Fruit fly (Drosophila melanogaster) whole organism, embryonic: ENCODE data around the gene Jhbp3.

ENCODE experiments used
- BEAF-32 ChIP-seq: fragments of 200-800 bp; sonication (Bioruptor generic); optimal IDR thresholded peaks from 3 replicates; lab custom pipeline; 2017; ENCODE audit warnings: missing biosample characterization, missing genetic modification characterization, mild to moderate bottlenecking, moderate library complexity, missing genetic modification reagents
- Bgb ChIP-seq: fragments of 200-800 bp; sonication (Bioruptor generic); IDR thresholded peaks from 2 replicates; pipeline ENCODE4 v1.3.6; 2022; ENCODE audit warnings: missing biosample characterization, missing genetic modification characterization; ENCODE audit not compliant: partially characterized antibody
- Blimp-1 ChIP-seq: fragments of 200-800 bp; sonication (Bioruptor generic); optimal IDR thresholded peaks from 3 replicates; lab custom pipeline; 2018; ENCODE audit warnings: missing biosample characterization, missing genetic modification characterization, mild to moderate bottlenecking, moderate library complexity, missing genetic modification reagents
- CG10959 ChIP-seq: fragments of 200-800 bp; sonication (Bioruptor generic); IDR thresholded peaks from 2 replicates; pipeline ENCODE4 v1.3.6; 2022; ENCODE audit warnings: missing biosample characterization, missing genetic modification characterization
- CG11085 ChIP-seq: fragments of 200-800 bp; sonication (Bioruptor generic); IDR thresholded peaks from 2 replicates; pipeline ENCODE4 v1.3.6; 2022; ENCODE audit warnings: missing biosample characterization, missing genetic modification characterization
- CG11723 ChIP-seq: fragments of 200-800 bp; sonication (Bioruptor generic); optimal IDR thresholded peaks from 2 replicates; lab custom pipeline; 2017; ENCODE audit warnings: missing biosample characterization, mild to moderate bottlenecking, missing genetic modification characterization
- CG12219 ChIP-seq: fragments of 200-800 bp; sonication (Bioruptor generic); optimal IDR thresholded peaks from 3 replicates; lab custom pipeline; 2018; ENCODE audit warnings: missing biosample characterization, mild to moderate bottlenecking, missing genetic modification characterization
- CG13424 ChIP-seq: fragments of 200-800 bp; sonication (Bioruptor generic); optimal IDR thresholded peaks from 2 replicates; lab custom pipeline; 2019; ENCODE audit warnings: missing biosample characterization, mild to moderate bottlenecking, missing genetic modification characterization, moderate library complexity
- CG1603 ChIP-seq: fragments of 200-800 bp; sonication (Bioruptor generic); optimal IDR thresholded peaks from 2 replicates; lab custom pipeline; 2019; ENCODE audit warnings: missing biosample characterization, mild to moderate bottlenecking, missing genetic modification characterization, moderate library complexity
- CG17328 ChIP-seq: fragments of 200-800 bp; sonication (Bioruptor generic); IDR thresholded peaks from 2 replicates; pipeline ENCODE4 v1.3.6; 2022; ENCODE audit warnings: missing biosample characterization, missing genetic modification characterization
- CG17385 ChIP-seq: fragments of 200-800 bp; sonication (Bioruptor generic); optimal IDR thresholded peaks from 3 replicates; lab custom pipeline; 2018; ENCODE audit warnings: missing biosample characterization, mild to moderate bottlenecking, missing genetic modification characterization
- CG31224 ChIP-seq: fragments of 200-800 bp; sonication (Bioruptor generic); IDR thresholded peaks from 2 replicates; pipeline ENCODE4 v1.3.6; 2022; ENCODE audit warnings: missing biosample characterization, missing genetic modification characterization
- CG31388 ChIP-seq: fragments of 200-800 bp; sonication (Bioruptor generic); optimal IDR thresholded peaks from 2 replicates; lab custom pipeline; 2016; ENCODE audit warnings: missing biosample characterization, missing genetic modification characterization
- CG32772 ChIP-seq: fragments of 200-800 bp; sonication (Bioruptor generic); IDR thresholded peaks from 2 replicates; pipeline ENCODE4 v1.3.6; 2022; ENCODE audit warnings: missing biosample characterization, missing genetic modification characterization
- CG3995 ChIP-seq: fragments of 200-800 bp; sonication (Bioruptor generic); optimal IDR thresholded peaks from 3 replicates; lab custom pipeline; 2016; ENCODE audit warnings: missing biosample characterization, missing genetic modification characterization
- CG4854 ChIP-seq: fragments of 200-800 bp; sonication (Bioruptor generic); optimal IDR thresholded peaks from 2 replicates; lab custom pipeline; 2016; ENCODE audit warnings: missing biosample characterization, missing genetic modification characterization, inconsistent platforms
- CG6654 ChIP-seq: fragments of 200-800 bp; sonication (Bioruptor generic); optimal IDR thresholded peaks from 2 replicates; lab custom pipeline; 2017; ENCODE audit warnings: missing biosample characterization, mild to moderate bottlenecking, missing genetic modification characterization
- CG7357 ChIP-seq: fragments of 200-800 bp; sonication (Bioruptor generic); IDR thresholded peaks from 3 replicates; pipeline ENCODE4 v1.3.6; 2022; ENCODE audit warnings: missing biosample characterization, missing genetic modification characterization
- CG7372 ChIP-seq: fragments of 200-800 bp; sonication (Bioruptor generic); IDR thresholded peaks from 2 replicates; pipeline ENCODE4 v1.3.6; 2022; ENCODE audit warnings: missing biosample characterization, missing genetic modification characterization
- CG8944 ChIP-seq: fragments of 200-800 bp; sonication (Bioruptor generic); optimal IDR thresholded peaks from 3 replicates; lab custom pipeline; 2016; ENCODE audit warnings: missing biosample characterization, missing genetic modification characterization
- CG9797 ChIP-seq: fragments of 200-800 bp; sonication (Bioruptor generic); optimal IDR thresholded peaks from 3 replicates; lab custom pipeline; 2018; ENCODE audit warnings: missing biosample characterization, mild to moderate bottlenecking, missing genetic modification characterization
- CG9817 ChIP-seq: fragments of 200-800 bp; sonication (Bioruptor generic); optimal IDR thresholded peaks from 2 replicates; lab custom pipeline; 2018; ENCODE audit warnings: missing biosample characterization, mild to moderate bottlenecking, missing genetic modification characterization, moderate library complexity
- CG9932 ChIP-seq: fragments of 200-800 bp; sonication (Bioruptor generic); IDR thresholded peaks from 2 replicates; pipeline ENCODE4 v1.3.6; 2022; ENCODE audit warnings: missing biosample characterization, missing genetic modification characterization
- CTCF ChIP-seq: fragments of 200-800 bp; sonication (Bioruptor generic); optimal IDR thresholded peaks from 2 replicates; lab custom pipeline; 2017; ENCODE audit warnings: missing biosample characterization, mild to moderate bottlenecking, missing genetic modification characterization, moderate library complexity
- D19B ChIP-seq: fragments of 200-800 bp; sonication (Bioruptor generic); optimal IDR thresholded peaks from 2 replicates; lab custom pipeline; 2017; ENCODE audit warnings: missing biosample characterization, mild to moderate bottlenecking, missing genetic modification characterization
- Dip3 ChIP-seq: fragments of 200-800 bp; sonication (Bioruptor generic); optimal IDR thresholded peaks from 3 replicates; lab custom pipeline; 2016; ENCODE audit warnings: missing biosample characterization, missing genetic modification characterization
- Fer2 ChIP-seq: fragments of 200-800 bp; sonication (Bioruptor generic); optimal IDR thresholded peaks from 2 replicates; lab custom pipeline; 2018; ENCODE audit warnings: missing biosample characterization, mild to moderate bottlenecking, missing genetic modification characterization, moderate library complexity
- Gsc ChIP-seq: fragments of 200-800 bp; sonication (Bioruptor generic); IDR thresholded peaks from 2 replicates; pipeline ENCODE4 v1.3.6; 2022; ENCODE audit warnings: missing biosample characterization, missing genetic modification characterization
- Jarid2 ChIP-seq: fragments of 200-800 bp; sonication (Bioruptor generic); optimal IDR thresholded peaks from 3 replicates; lab custom pipeline; 2017; ENCODE audit warnings: mild to moderate bottlenecking, missing biosample characterization, missing genetic modification reagents, missing genetic modification characterization
- Neu2 ChIP-seq: fragments of 200-800 bp; sonication (Bioruptor generic); optimal IDR thresholded peaks from 3 replicates; lab custom pipeline; 2016; ENCODE audit warnings: missing biosample characterization, missing genetic modification characterization, borderline replicate concordance
- Oaz ChIP-seq: fragments of 200-800 bp; sonication (Bioruptor generic); IDR thresholded peaks from 2 replicates; pipeline ENCODE4 v1.3.6; 2022; ENCODE audit warnings: missing biosample characterization, missing genetic modification characterization
- Scr ChIP-seq: fragments of 200-800 bp; sonication (Bioruptor generic); IDR thresholded peaks from 2 replicates; pipeline ENCODE4 v1.3.6; 2022; ENCODE audit warnings: missing biosample characterization, missing genetic modification characterization; ENCODE audit not compliant: partially characterized antibody
- Taf1 ChIP-seq: fragments of 200-800 bp; sonication (Bioruptor generic); IDR thresholded peaks from 2 replicates; pipeline ENCODE4 v1.3.6; 2022; ENCODE audit warnings: missing biosample characterization, missing genetic modification characterization
- abd-A ChIP-seq: fragments of 200-800 bp; sonication (Bioruptor generic); optimal IDR thresholded peaks from 3 replicates; lab custom pipeline; 2019; ENCODE audit warnings: missing biosample characterization, mild to moderate bottlenecking, missing genetic modification characterization, moderate library complexity
- ash1 ChIP-seq: fragments of 200-800 bp; sonication (Bioruptor generic); optimal IDR thresholded peaks from 2 replicates; lab custom pipeline; 2018; ENCODE audit warnings: missing biosample characterization, mild to moderate bottlenecking, missing genetic modification characterization
- bowl ChIP-seq: fragments of 200-800 bp; sonication (Bioruptor generic); IDR thresholded peaks from 2 replicates; pipeline ENCODE4 v1.3.6; 2022; ENCODE audit warnings: missing biosample characterization, missing genetic modification characterization
- cato ChIP-seq: fragments of 200-800 bp; sonication (Bioruptor generic); optimal IDR thresholded peaks from 2 replicates; lab custom pipeline; 2016; ENCODE audit warnings: missing biosample characterization, missing genetic modification characterization, borderline replicate concordance
- corto ChIP-seq: fragments of 200-800 bp; sonication (Bioruptor generic); optimal IDR thresholded peaks from 2 replicates; lab custom pipeline; 2016; ENCODE audit warnings: missing biosample characterization, mild to moderate bottlenecking, missing genetic modification characterization, moderate library complexity
- da ChIP-seq: fragments of 200-800 bp; sonication (Bioruptor generic); optimal IDR thresholded peaks from 2 replicates; lab custom pipeline; 2016; ENCODE audit warnings: missing biosample characterization, missing genetic modification characterization
- disco-r ChIP-seq: fragments of 200-800 bp; sonication (Bioruptor generic); optimal IDR thresholded peaks from 2 replicates; lab custom pipeline; 2016; ENCODE audit warnings: missing biosample characterization, missing genetic modification characterization
- dm ChIP-seq: fragments of 200-800 bp; sonication (Bioruptor generic); optimal IDR thresholded peaks from 3 replicates; lab custom pipeline; 2016; ENCODE audit warnings: missing biosample characterization, missing genetic modification characterization
- esg ChIP-seq: fragments of 200-800 bp; sonication (Bioruptor generic); conservative IDR thresholded peaks from 2 replicates; pipeline ENCODE4 v1.3.6; 2022; ENCODE audit warnings: missing biosample characterization, missing genetic modification characterization
- fd96Cb ChIP-seq: fragments of 200-800 bp; sonication (Bioruptor generic); optimal IDR thresholded peaks from 2 replicates; lab custom pipeline; 2018; ENCODE audit warnings: missing biosample characterization, mild to moderate bottlenecking, missing genetic modification characterization, moderate library complexity
- gcm ChIP-seq: fragments of 200-800 bp; sonication (Bioruptor generic); optimal IDR thresholded peaks from 2 replicates; lab custom pipeline; 2019; ENCODE audit warnings: missing biosample characterization, mild to moderate bottlenecking, missing genetic modification characterization, moderate library complexity
- jing ChIP-seq: fragments of 200-800 bp; sonication (Bioruptor generic); optimal IDR thresholded peaks from 2 replicates; lab custom pipeline; 2018; ENCODE audit warnings: missing biosample characterization, mild to moderate bottlenecking, missing genetic modification characterization
- lov ChIP-seq, 2 experiments: fragments of 200-800 bp in 1 of 2; fragments of >200 bp in 1 of 2; sonication (Bioruptor generic) in 1 of 2; IDR thresholded peaks in 1 of 2; optimal IDR thresholded peaks in 1 of 2; 2 replicates in 1 of 2; 3 replicates in 1 of 2; pipeline versions ENCODE4 v1.3.6 to Lab custom; 2017 to 2022; ENCODE audit warnings: missing biosample characterization in 1 of 2, missing genetic modification characterization in 1 of 2
- luna ChIP-seq: fragments of 200-800 bp; sonication (Bioruptor generic); optimal IDR thresholded peaks from 2 replicates; lab custom pipeline; 2016; ENCODE audit warnings: missing biosample characterization, missing genetic modification characterization
- maf-S ChIP-seq: fragments of 200-800 bp; sonication (Bioruptor generic); optimal IDR thresholded peaks from 2 replicates; lab custom pipeline; 2016; ENCODE audit warnings: missing biosample characterization, missing genetic modification characterization
- tio ChIP-seq: fragments of 200-800 bp; sonication (Bioruptor generic); optimal IDR thresholded peaks from 2 replicates; lab custom pipeline; 2017; ENCODE audit warnings: missing biosample characterization, missing genetic modification characterization, inconsistent platforms
- zf30C ChIP-seq: fragments of 200-800 bp; sonication (Bioruptor generic); optimal IDR thresholded peaks from 3 replicates; lab custom pipeline; 2018; ENCODE audit warnings: missing biosample characterization, mild to moderate bottlenecking, missing genetic modification characterization
- zfh1 ChIP-seq: fragments of 200-800 bp; sonication (Bioruptor generic); IDR thresholded peaks from 3 replicates; pipeline ENCODE4 v1.3.6; 2022; ENCODE audit warnings: missing biosample characterization, missing genetic modification characterization

The Jhbp3 gene

DNA sequence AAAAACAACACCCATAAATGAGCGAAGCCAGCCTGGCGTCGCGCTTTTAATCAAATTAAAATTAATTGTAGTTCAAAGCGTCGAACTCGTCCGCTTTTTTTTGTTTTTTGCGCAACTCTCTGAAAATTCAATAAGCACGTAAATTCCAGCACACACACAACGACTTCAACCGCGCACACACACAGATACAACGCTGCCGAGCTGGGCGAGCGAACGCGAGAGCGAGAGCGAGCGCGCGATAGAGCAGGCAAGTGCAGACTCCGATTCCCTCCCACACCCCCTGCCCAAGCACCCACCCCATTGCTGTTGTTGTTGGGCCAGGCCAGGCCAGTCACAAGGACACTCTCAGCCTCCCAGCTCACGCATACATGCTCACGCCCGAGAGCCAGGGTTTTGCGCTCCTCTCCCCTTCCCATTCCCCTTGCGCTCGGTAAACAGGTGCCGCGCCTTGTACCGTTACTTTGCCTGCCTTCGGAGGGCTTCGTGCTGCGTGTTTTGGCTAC lies 44.2 kb downstream of the Jhbp3 start (continued):
- TF ChIP-seq Neu2 (GFP tag; lab: Kevin White, UChicago) = no peak
- TF ChIP-seq zf30C (GFP tag; lab: Kevin White, UChicago) = no peak
- TF ChIP-seq Gsc (GFP tag; lab: Robert Waterston, UW) = no peak
- no peak for TF ChIP-seq CG31224 (GFP tag; lab: Robert Waterston, UW)
- peak; percentile 69 for TF ChIP-seq ash1 (GFP tag; lab: Kevin White, UChicago)
- TF ChIP-seq abd-A (tag; lab: Kevin White, UChicago) = peak; percentile 17
- TF ChIP-seq CG1603 (tag; lab: Kevin White, UChicago) = no peak
- no peak for TF ChIP-seq dm (GFP tag; lab: Kevin White, UChicago)
- no peak for TF ChIP-seq disco-r (GFP tag; lab: Kevin White, UChicago)
- no peak for TF ChIP-seq Scr (GFP tag; lab: Robert Waterston, UW)
- no peak for TF ChIP-seq cato (GFP tag; lab: Kevin White, UChicago)
- TF ChIP-seq Oaz = no peak
- TF ChIP-seq CG4854 = no peak
- no peak for TF ChIP-seq Blimp-1 (GFP tag; lab: Kevin White, UChicago)
- no peak for TF ChIP-seq Jarid2 (GFP tag; lab: Kevin White, UChicago)
- TF ChIP-seq CG9797 (GFP tag; lab: Kevin White, UChicago) = no peak
- TF ChIP-seq CG17385 (GFP tag; lab: Kevin White, UChicago) = no peak
- no peak for TF ChIP-seq CG7372 (GFP tag; lab: Robert Waterston, UW)
- no peak for TF ChIP-seq lov (optimal IDR thresholded peaks at IDR 0.05; lab: Kevin White, UChicago)
- 0 out of 3 replicates have a peak, but pooled peaks have one; percentile 35 for TF ChIP-seq lov (GFP tag; IDR thresholded peaks at IDR 0.05; lab: Robert Waterston, UW)
- no peak for TF ChIP-seq CG8944
- TF ChIP-seq CG7357 (GFP tag; lab: Robert Waterston, UW) = no peak
- TF ChIP-seq maf-S (GFP tag; lab: Kevin White, UChicago) = no peak
- TF ChIP-seq CG3995 (GFP tag; lab: Kevin White, UChicago) = no peak
- TF ChIP-seq CG9932 (GFP tag; lab: Robert Waterston, UW) = no peak
- TF ChIP-seq CG9817 (tag; lab: Kevin White, UChicago) = no peak
- no peak for TF ChIP-seq tio (GFP tag; lab: Kevin White, UChicago)
- TF ChIP-seq esg (GFP tag; lab: Robert Waterston, UW) = 0 out of 2 replicates have a peak, but pooled peaks have one; percentile 12
- TF ChIP-seq luna (GFP tag; lab: Kevin White, UChicago) = no peak
- TF ChIP-seq gcm = no peak
- no peak for TF ChIP-seq bowl (GFP tag; lab: Robert Waterston, UW)
- no peak for TF ChIP-seq CG6654
- no peak for TF ChIP-seq Dip3 (GFP tag; lab: Kevin White, UChicago)
- TF ChIP-seq D19B = no peak
- no peak for TF ChIP-seq jing (GFP tag; lab: Kevin White, UChicago)
- TF ChIP-seq BEAF-32 (GFP tag; lab: Kevin White, UChicago) = no peak
- TF ChIP-seq CG17328 (GFP tag; lab: Robert Waterston, UW) = no peak
- TF ChIP-seq corto (GFP tag; lab: Kevin White, UChicago) = no peak
- TF ChIP-seq CG11723 (GFP tag; lab: Kevin White, UChicago) = no peak
- TF ChIP-seq CTCF = no peak
- no peak for TF ChIP-seq CG32772
- no peak for TF ChIP-seq CG13424 (tag; lab: Kevin White, UChicago)
- no peak for TF ChIP-seq CG10959 (GFP tag; lab: Robert Waterston, UW)
- TF ChIP-seq da = no peak
- TF ChIP-seq CG12219 (GFP tag; lab: Kevin White, UChicago) = no peak
- TF ChIP-seq CG11085 (GFP tag; lab: Robert Waterston, UW) = no peak
- TF ChIP-seq zfh1 = no peak
- no peak for TF ChIP-seq fd96Cb (tag; lab: Kevin White, UChicago)
- TF ChIP-seq Bgb (GFP tag; lab: Robert Waterston, UW) = peak; percentile 9; the same call in 1 of the 2 replicates
- no peak for TF ChIP-seq CG31388 (GFP tag; lab: Kevin White, UChicago)
- no peak for TF ChIP-seq Fer2 (tag; lab: Kevin White, UChicago)
- TF ChIP-seq Taf1 (GFP tag; lab: Robert Waterston, UW) = no peak
